Fruit fly (Drosophila melanogaster): ENCODE measurements around the gene shop.

- TF ChIP-seq CG10366 (GFP tag; IDR thresholded peaks at IDR 0.05), result no peak
- no peak for TF ChIP-seq CG1792 (GFP tag; optimal IDR thresholded peaks at IDR 0.05)
Measured at dm6 chrX:18860074-18860473, 11.7 kb upstream of the shop start, which contains the start of gene CG32544.
